Fruit fly (Drosophila melanogaster) whole organism, embryonic: ENCODE measurements around the gene Inx6.

Source experiments
- CG10267 ChIP-seq: fragments of 200-800 bp; sonication (Bioruptor generic); optimal IDR thresholded peaks from 2 replicates; lab custom pipeline; 2018; ENCODE audit warnings: missing biosample characterization, mild to moderate bottlenecking, missing genetic modification characterization, moderate library complexity
- CG10366 ChIP-seq: fragments of 200-800 bp; sonication (Bioruptor generic); IDR thresholded peaks from 2 replicates; pipeline ENCODE4 v1.3.6; 2022; ENCODE audit warnings: missing biosample characterization, missing genetic modification characterization
- CG11456 ChIP-seq: fragments of 200-800 bp; sonication (Bioruptor generic); IDR thresholded peaks from 3 replicates; pipeline ENCODE4 v1.3.6; 2022; ENCODE audit warnings: missing biosample characterization, missing genetic modification characterization
- CG13296 ChIP-seq: fragments of 200-800 bp; sonication (Bioruptor generic); optimal IDR thresholded peaks from 3 replicates; lab custom pipeline; 2018; ENCODE audit warnings: missing biosample characterization, mild to moderate bottlenecking, missing genetic modification characterization
- CG1529 ChIP-seq: fragments of 200-800 bp; sonication (Bioruptor generic); optimal IDR thresholded peaks from 3 replicates; lab custom pipeline; 2018; ENCODE audit warnings: missing biosample characterization, missing genetic modification characterization
- CG15696 ChIP-seq: fragments of 200-800 bp; sonication (Bioruptor generic); optimal IDR thresholded peaks from 2 replicates; lab custom pipeline; 2019; ENCODE audit warnings: missing biosample characterization, mild to moderate bottlenecking, missing genetic modification characterization, moderate library complexity
- CG1602 ChIP-seq: fragments of 200-800 bp; sonication (Bioruptor generic); optimal IDR thresholded peaks from 3 replicates; lab custom pipeline; 2016; ENCODE audit warnings: missing biosample characterization, missing genetic modification characterization
- CG17802 ChIP-seq: fragments of 200-800 bp; sonication (Bioruptor generic); optimal IDR thresholded peaks from 2 replicates; lab custom pipeline; 2018; ENCODE audit warnings: missing biosample characterization, mild to moderate bottlenecking, missing genetic modification characterization, moderate library complexity
- CG18011 ChIP-seq: fragments of 200-800 bp; sonication (Bioruptor generic); optimal IDR thresholded peaks from 2 replicates; lab custom pipeline; 2017; ENCODE audit warnings: missing biosample characterization, missing genetic modification characterization, mild to moderate bottlenecking, moderate library complexity, missing genotype
- CG2120 ChIP-seq: fragments of 200-800 bp; sonication (Bioruptor generic); optimal IDR thresholded peaks from 3 replicates; lab custom pipeline; 2016; ENCODE audit warnings: missing biosample characterization, missing genetic modification characterization
- CG2875 ChIP-seq: fragments of 200-800 bp; sonication (Bioruptor generic); optimal IDR thresholded peaks from 2 replicates; lab custom pipeline; 2017; ENCODE audit warnings: missing biosample characterization, mild to moderate bottlenecking, missing genetic modification characterization, missing genetic modification reagents
- CG3163 ChIP-seq: fragments of 200-800 bp; sonication (Bioruptor generic); optimal IDR thresholded peaks from 3 replicates; lab custom pipeline; 2016; ENCODE audit warnings: missing biosample characterization, missing genetic modification characterization
- CG32532 ChIP-seq: fragments of 200-800 bp; sonication (Bioruptor generic); IDR thresholded peaks from 2 replicates; pipeline ENCODE4 v1.3.6; 2022; ENCODE audit warnings: missing biosample characterization, missing genetic modification characterization
- CG42726 ChIP-seq: fragments of 200-800 bp; sonication (Bioruptor generic); IDR thresholded peaks from 2 replicates; pipeline ENCODE4 v1.3.6; 2022; ENCODE audit warnings: missing biosample characterization, missing genetic modification characterization; ENCODE audit not compliant: partially characterized antibody
- CG4328 ChIP-seq: fragments of 200-800 bp; sonication (Bioruptor generic); optimal IDR thresholded peaks from 3 replicates; lab custom pipeline; 2017; ENCODE audit warnings: missing biosample characterization, missing genetic modification reagents, missing genetic modification characterization
- CG5953 ChIP-seq: fragments of 200-800 bp; sonication (Bioruptor generic); IDR thresholded peaks from 2 replicates; pipeline ENCODE4 v1.3.6; 2022; ENCODE audit warnings: missing biosample characterization, missing genetic modification characterization
- CG7357 ChIP-seq: fragments of 200-800 bp; sonication (Bioruptor generic); IDR thresholded peaks from 3 replicates; pipeline ENCODE4 v1.3.6; 2022; ENCODE audit warnings: missing biosample characterization, missing genetic modification characterization
- CG8944 ChIP-seq: fragments of 200-800 bp; sonication (Bioruptor generic); optimal IDR thresholded peaks from 3 replicates; lab custom pipeline; 2016; ENCODE audit warnings: missing biosample characterization, missing genetic modification characterization
- CG9437 ChIP-seq: fragments of 200-800 bp; sonication (Bioruptor generic); optimal IDR thresholded peaks from 2 replicates; lab custom pipeline; 2018; ENCODE audit warnings: missing biosample characterization, mild to moderate bottlenecking, missing genetic modification characterization
- CG9797 ChIP-seq: fragments of 200-800 bp; sonication (Bioruptor generic); optimal IDR thresholded peaks from 3 replicates; lab custom pipeline; 2018; ENCODE audit warnings: missing biosample characterization, mild to moderate bottlenecking, missing genetic modification characterization
- Fer3 ChIP-seq: fragments of 200-800 bp; sonication (Bioruptor generic); optimal IDR thresholded peaks from 2 replicates; lab custom pipeline; 2018; ENCODE audit warnings: missing biosample characterization, mild to moderate bottlenecking, missing genetic modification characterization, moderate library complexity
- GATAe ChIP-seq: fragments of 200-800 bp; sonication (Bioruptor generic); conservative IDR thresholded peaks from 2 replicates; pipeline ENCODE4 v1.3.6; 2022; ENCODE audit warnings: missing biosample characterization, missing genetic modification characterization
- Hr3 ChIP-seq: fragments of 200-800 bp; sonication (Bioruptor generic); optimal IDR thresholded peaks from 3 replicates; lab custom pipeline; 2016; ENCODE audit warnings: missing biosample characterization, missing genetic modification characterization
- Lim3 ChIP-seq: fragments of 200-800 bp; sonication (Bioruptor generic); IDR thresholded peaks from 2 replicates; pipeline ENCODE4 v1.3.6; 2022; ENCODE audit warnings: missing biosample characterization, missing genetic modification characterization
- Lpt ChIP-seq: fragments of >200 bp; optimal IDR thresholded peaks from 2 replicates; lab custom pipeline; 2018; ENCODE audit warnings: missing biosample characterization, missing genetic modification characterization
- Nf-YC ChIP-seq: fragments of 200-800 bp; optimal IDR thresholded peaks from 3 replicates; lab custom pipeline; 2019; ENCODE audit warnings: missing biosample characterization, mild to moderate bottlenecking, missing genetic modification characterization, moderate library complexity
- Oaz ChIP-seq: fragments of 200-800 bp; sonication (Bioruptor generic); IDR thresholded peaks from 2 replicates; pipeline ENCODE4 v1.3.6; 2022; ENCODE audit warnings: missing biosample characterization, missing genetic modification characterization
- Rfx ChIP-seq: fragments of 200-800 bp; sonication (Bioruptor generic); IDR thresholded peaks from 2 replicates; pipeline ENCODE4 v1.3.6; 2022; ENCODE audit warnings: missing biosample characterization, missing genetic modification characterization
- Spps ChIP-seq: fragments of 200-800 bp; sonication (Bioruptor generic); optimal IDR thresholded peaks from 2 replicates; lab custom pipeline; 2018; ENCODE audit warnings: missing biosample characterization, mild to moderate bottlenecking, missing genetic modification characterization
- Vsx1 ChIP-seq: fragments of 200-800 bp; sonication (Bioruptor generic); optimal IDR thresholded peaks from 2 replicates; lab custom pipeline; 2017; ENCODE audit warnings: missing biosample characterization, mild to moderate bottlenecking, missing genetic modification characterization, missing genetic modification reagents
- ac ChIP-seq: fragments of 200-800 bp; sonication (Bioruptor generic); optimal IDR thresholded peaks from 3 replicates; lab custom pipeline; 2017; ENCODE audit warnings: missing biosample characterization, mild to moderate bottlenecking, missing genetic modification characterization
- ara ChIP-seq: fragments of 200-800 bp; sonication (Bioruptor generic); IDR thresholded peaks from 2 replicates; pipeline ENCODE4 v1.3.6; 2022; ENCODE audit warnings: missing biosample characterization, missing genetic modification characterization
- ash1 ChIP-seq: fragments of 200-800 bp; sonication (Bioruptor generic); optimal IDR thresholded peaks from 2 replicates; lab custom pipeline; 2018; ENCODE audit warnings: missing biosample characterization, mild to moderate bottlenecking, missing genetic modification characterization
- bab2 ChIP-seq: fragments of 200-800 bp; sonication (Bioruptor generic); optimal IDR thresholded peaks from 2 replicates; lab custom pipeline; 2016; ENCODE audit warnings: missing biosample characterization, missing genetic modification characterization
- crol ChIP-seq: fragments of 200-800 bp; sonication (Bioruptor generic); IDR thresholded peaks from 2 replicates; pipeline ENCODE4 v1.3.6; 2022; ENCODE audit warnings: missing biosample characterization, missing genetic modification characterization
- crp ChIP-seq, 2 experiments: fragments of 200-800 bp; sonication (Bioruptor generic); optimal IDR thresholded peaks; 2 replicates in 1 of 2; 3 replicates in 1 of 2; lab custom pipeline; 2017; ENCODE audit warnings: missing biosample characterization in 2 of 2, missing genetic modification characterization in 2 of 2, mild to moderate bottlenecking in 1 of 2, moderate library complexity in 1 of 2
- dimm ChIP-seq: fragments of 200-800 bp; sonication (Bioruptor generic); IDR thresholded peaks from 2 replicates; pipeline ENCODE4 v1.3.6; 2022; ENCODE audit warnings: missing biosample characterization, missing genetic modification characterization
- dmrt99B ChIP-seq: fragments of 200-800 bp; sonication (Bioruptor generic); optimal IDR thresholded peaks from 2 replicates; lab custom pipeline; 2018; ENCODE audit warnings: missing biosample characterization, mild to moderate bottlenecking, missing genetic modification characterization, moderate library complexity
- fd64A ChIP-seq: fragments of 200-800 bp; sonication (Bioruptor generic); optimal IDR thresholded peaks from 3 replicates; lab custom pipeline; 2018; ENCODE audit warnings: missing biosample characterization, mild to moderate bottlenecking, missing genetic modification characterization
- fu2 ChIP-seq: fragments of 200-800 bp; sonication (Bioruptor generic); optimal IDR thresholded peaks from 2 replicates; lab custom pipeline; 2016; ENCODE audit warnings: missing biosample characterization, missing genetic modification characterization
- grn ChIP-seq: fragments of 200-800 bp; sonication (Bioruptor generic); optimal IDR thresholded peaks from 3 replicates; lab custom pipeline; 2017; ENCODE audit warnings: missing biosample characterization, missing genetic modification characterization
- onecut ChIP-seq: fragments of 200-800 bp; sonication (Bioruptor generic); IDR thresholded peaks from 2 replicates; pipeline ENCODE4 v1.3.6; 2022; ENCODE audit warnings: missing biosample characterization, missing genetic modification characterization
- p53 ChIP-seq: fragments of 200-800 bp; sonication (Bioruptor generic); optimal IDR thresholded peaks from 2 replicates; lab custom pipeline; 2016; ENCODE audit warnings: missing biosample characterization, missing genetic modification characterization
- phol ChIP-seq: fragments of 200-800 bp; sonication (Bioruptor generic); optimal IDR thresholded peaks from 3 replicates; lab custom pipeline; 2018; ENCODE audit warnings: missing biosample characterization, mild to moderate bottlenecking, missing genetic modification characterization, moderate library complexity
- pnt ChIP-seq: fragments of 200-800 bp; sonication (Bioruptor generic); optimal IDR thresholded peaks from 3 replicates; lab custom pipeline; 2016; ENCODE audit warnings: missing biosample characterization, missing genetic modification characterization
- slbo ChIP-seq: fragments of 200-800 bp; sonication (Bioruptor generic); IDR thresholded peaks from 2 replicates; pipeline ENCODE4 v1.3.6; 2022; ENCODE audit warnings: missing biosample characterization, missing genetic modification characterization
- slou ChIP-seq: fragments of 200-800 bp; sonication (Bioruptor generic); optimal IDR thresholded peaks from 3 replicates; lab custom pipeline; 2016; ENCODE audit warnings: missing biosample characterization, missing genetic modification characterization
- tap ChIP-seq: fragments of 200-800 bp; optimal IDR thresholded peaks from 3 replicates; lab custom pipeline; 2019; ENCODE audit warnings: missing biosample characterization, mild to moderate bottlenecking, missing genetic modification characterization, moderate library complexity
- tio ChIP-seq: fragments of 200-800 bp; sonication (Bioruptor generic); optimal IDR thresholded peaks from 2 replicates; lab custom pipeline; 2017; ENCODE audit warnings: missing biosample characterization, missing genetic modification characterization, inconsistent platforms
- wor ChIP-seq: fragments of 200-800 bp; sonication (Bioruptor generic); IDR thresholded peaks from 2 replicates; pipeline ENCODE4 v1.3.6; 2022; ENCODE audit warnings: missing biosample characterization, missing genetic modification characterization
- yki ChIP-seq: fragments of >200 bp; optimal IDR thresholded peaks from 3 replicates; lab custom pipeline; 2018

The Inx6 gene

dm6 chrX:20235794-20236513 lies 33.6 kb downstream of the Inx6 start, which contains the start of gene sw (continued):
- TF ChIP-seq CG18011 (peak; percentile 28), bab2 (GFP tag; lab: Kevin White, UChicago) (peak; percentile 54), CG9437 (GFP tag; lab: Kevin White, UChicago) (peak; percentile 6), Spps (no peak), CG15696 (tag; lab: Kevin White, UChicago) (peak; percentile 80), Vsx1 (GFP tag; lab: Kevin White, UChicago) (no peak), ara (GFP tag; lab: Robert Waterston, UW) (peak; percentile 54), crp (GFP tag; optimal IDR thresholded peaks at IDR 0.05; lab: Kevin White, UChicago) (peak in 1 of 2 experiments; percentile 78), GATAe (GFP tag; lab: Robert Waterston, UW) (0 out of 2 replicates have a peak, but pooled peaks have one; percentile 29), crol (GFP tag; lab: Robert Waterston, UW) (no peak), CG1529 (GFP tag; lab: Kevin White, UChicago) (no peak), CG2120 (peak; percentile 77), yki (lab: Kevin White, UChicago) (no peak), CG5953 (GFP tag; lab: Robert Waterston, UW) (no peak), CG2875 (GFP tag; lab: Kevin White, UChicago) (no peak), tio (GFP tag; lab: Kevin White, UChicago) (no peak), CG42726 (GFP tag; lab: Robert Waterston, UW) (peak; percentile 93), CG4328 (GFP tag; lab: Kevin White, UChicago) (peak; percentile 32), slbo (GFP tag; lab: Robert Waterston, UW) (peak; percentile 85), fu2 (GFP tag; lab: Kevin White, UChicago) (peak; percentile 52), CG11456 (no peak; the same call in 2 of the 3 replicates), Hr3 (GFP tag; lab: Kevin White, UChicago) (peak; percentile 35), CG3163 (GFP tag; lab: Kevin White, UChicago) (peak; percentile 46), fd64A (GFP tag; lab: Kevin White, UChicago) (no peak), CG32532 (peak; percentile 79), p53 (GFP tag; lab: Kevin White, UChicago) (peak; percentile 21), CG8944 (peak; percentile 54), slou (peak; percentile 10), CG10366 (GFP tag; lab: Robert Waterston, UW) (peak; percentile 53), phol (tag; lab: Kevin White, UChicago) (peak; percentile 73), CG17802 (tag; lab: Kevin White, UChicago) (peak; percentile 8), wor (no peak), Fer3 (tag; lab: Kevin White, UChicago) (peak; percentile 56), Lpt (GFP tag; lab: Kevin White, UChicago) (no peak), onecut (GFP tag; lab: Robert Waterston, UW) (peak; percentile 92), pnt (peak; percentile 52), ac (GFP tag; lab: Kevin White, UChicago) (no peak), Nf-YC (tag; lab: Kevin White, UChicago) (peak; percentile 50), grn (GFP tag; lab: Kevin White, UChicago) (no peak), CG10267 (peak; percentile 42), dimm (GFP tag; lab: Robert Waterston, UW) (no peak), Rfx (GFP tag; lab: Robert Waterston, UW) (peak; percentile 88), CG1602 (peak; percentile 25), ash1 (GFP tag; lab: Kevin White, UChicago) (no peak), Lim3 (GFP tag; lab: Robert Waterston, UW) (no peak), dmrt99B (tag; lab: Kevin White, UChicago) (peak; percentile 53), CG7357 (GFP tag; lab: Robert Waterston, UW) (no peak), Oaz (GFP tag; lab: Robert Waterston, UW) (peak; percentile 35; the same call in 1 of the 2 replicates), CG13296 (GFP tag; lab: Kevin White, UChicago) (peak; percentile 42), tap (no peak), CG9797 (GFP tag; lab: Kevin White, UChicago) (peak; percentile 11)
